Worm (Caenorhabditis elegans) whole organism, early embryonic: ENCODE data around the gene ttbk-8.2.

ENCODE experiments used
- B0310.2 ChIP-seq: sonication (generic microtip); optimal IDR thresholded peaks from 2 replicates; lab custom pipeline; 2016; ENCODE audit warnings: mild to moderate bottlenecking, missing genetic modification characterization, missing compliant biosample characterization
- F13C5.2 ChIP-seq: sonication (generic microtip); optimal IDR thresholded peaks from 2 replicates; lab custom pipeline; 2017; ENCODE audit warnings: mild to moderate bottlenecking, missing genetic modification characterization, inconsistent platforms, missing compliant biosample characterization
- ama-1 ChIP-seq: fragments of 150-350 bp; optimal IDR thresholded peaks from 2 replicates; lab custom pipeline; 2014
- ceh-13 ChIP-seq: fragments of 200-800 bp; sonication (Bioruptor generic); optimal IDR thresholded peaks from 2 replicates; lab custom pipeline; 2018; ENCODE audit warnings: mild to moderate bottlenecking, missing genetic modification characterization, missing compliant biosample characterization
- ets-7 ChIP-seq: sonication (generic microtip); optimal IDR thresholded peaks from 2 replicates; lab custom pipeline; 2016; ENCODE audit warnings: missing genotype, missing genetic modification characterization, missing compliant biosample characterization
- flt-1 ChIP-seq: fragments of 200-800 bp; sonication (Bioruptor generic); IDR thresholded peaks from 2 replicates; pipeline ENCODE4 v1.3.6; 2022; ENCODE audit warnings: missing genetic modification characterization, missing compliant biosample characterization
- hmbx-1 ChIP-seq: sonication (generic microtip); optimal IDR thresholded peaks from 2 replicates; lab custom pipeline; 2016; ENCODE audit warnings: mild to moderate bottlenecking, missing genetic modification characterization, missing compliant biosample characterization
- hmg-4 ChIP-seq: fragments of 200-800 bp; sonication (Bioruptor generic); optimal IDR thresholded peaks from 2 replicates; lab custom pipeline; 2018; ENCODE audit warnings: mild to moderate bottlenecking, missing genetic modification characterization, missing compliant biosample characterization
- scrt-1 ChIP-seq: fragments of 200-800 bp; sonication (Bioruptor generic); IDR thresholded peaks from 2 replicates; pipeline ENCODE4 v1.3.6; 2022; ENCODE audit warnings: missing genetic modification characterization, missing compliant biosample characterization
- sea-1 ChIP-seq: fragments of 200-800 bp; sonication (Bioruptor generic); conservative IDR thresholded peaks from 2 replicates; pipeline ENCODE4 v1.3.6; 2022; ENCODE audit warnings: missing genetic modification characterization, missing compliant biosample characterization
- tbx-11 ChIP-seq: fragments of 200-800 bp; sonication (Bioruptor generic); IDR thresholded peaks from 2 replicates; pipeline ENCODE4 v1.3.6; 2022; ENCODE audit warnings: missing genetic modification characterization, missing compliant biosample characterization
- tbx-37 ChIP-seq: fragments of 200-800 bp; sonication (Bioruptor generic); conservative IDR thresholded peaks from 2 replicates; pipeline ENCODE4 v1.3.6; 2022; ENCODE audit warnings: missing genetic modification reagents, missing genetic modification characterization, missing compliant biosample characterization
- tra-4 ChIP-seq: sonication (generic microtip); optimal IDR thresholded peaks from 2 replicates; lab custom pipeline; 2017; ENCODE audit warnings: missing genetic modification characterization, missing compliant biosample characterization

DNA sequence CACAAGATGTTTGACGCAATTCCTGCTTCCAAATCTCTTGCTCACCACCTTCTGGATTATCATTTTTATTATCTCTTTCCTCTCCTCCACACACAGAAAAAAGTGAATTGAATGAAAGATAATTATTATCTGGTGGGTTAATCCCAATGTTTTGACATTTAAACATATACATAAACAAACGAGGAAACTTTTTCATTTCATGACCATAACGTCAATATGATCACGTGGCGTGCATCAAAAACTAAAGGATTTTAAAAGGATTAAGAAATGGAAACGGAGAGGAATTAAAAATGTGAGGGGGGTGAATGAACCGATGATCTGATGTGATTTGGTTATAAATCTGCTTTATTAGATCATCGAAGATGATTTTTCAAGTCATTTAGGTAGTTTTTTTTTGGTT, 36.2 kb upstream of the ttbk-8.2 start:
- TF ChIP-seq sea-1 (GFP tag; lab: Robert Waterston, UW), result no peak
- TF ChIP-seq ceh-13, result no peak
- TF ChIP-seq hmg-4 (GFP tag; lab: Kevin White, UChicago), result no peak
- no peak for TF ChIP-seq tra-4 (tag; lab: Kevin White, UChicago)
- no peak for TF ChIP-seq ama-1 (lab: Kevin White, UChicago)
- no peak for TF ChIP-seq F13C5.2 (tag; lab: Kevin White, UChicago)
- TF ChIP-seq hmbx-1 (tag; lab: Kevin White, UChicago), result no peak
- TF ChIP-seq flt-1 (GFP tag; lab: Robert Waterston, UW), result no peak
- no peak for TF ChIP-seq ets-7 (tag; lab: Kevin White, UChicago)
- TF ChIP-seq tbx-11 (GFP tag; lab: Robert Waterston, UW), result no peak
- TF ChIP-seq B0310.2 (tag; lab: Kevin White, UChicago), result no peak
- no peak for TF ChIP-seq tbx-37 (GFP tag; lab: Robert Waterston, UW)
- no peak for TF ChIP-seq scrt-1 (GFP tag; lab: Robert Waterston, UW)
